Fruit fly (Drosophila melanogaster) whole organism, wandering third instar larva: ENCODE measurements around the gene Sqor.

Experiments
- Abd-B ChIP-seq: fragments of >200 bp; optimal IDR thresholded peaks from 2 replicates; lab custom pipeline; 2017; ENCODE audit warnings: missing biosample characterization, missing genetic modification characterization
- Hnf4 ChIP-seq: fragments of 200-800 bp; sonication (Bioruptor generic); optimal IDR thresholded peaks from 2 replicates; lab custom pipeline; 2016; ENCODE audit warnings: missing biosample characterization, mild to moderate bottlenecking, missing genetic modification characterization
- Jra ChIP-seq: sonication (Bioruptor generic); optimal IDR thresholded peaks from 2 replicates; lab custom pipeline; 2016; ENCODE audit warnings: missing biosample characterization, missing genetic modification characterization
- br ChIP-seq: fragments of 200-800 bp; sonication (Bioruptor generic); optimal IDR thresholded peaks from 2 replicates; lab custom pipeline; 2016; ENCODE audit warnings: missing biosample characterization, missing genetic modification characterization
- h ChIP-seq: fragments of 200-800 bp; sonication (Bioruptor generic); optimal IDR thresholded peaks from 3 replicates; lab custom pipeline; 2016; ENCODE audit warnings: missing biosample characterization, mild to moderate bottlenecking, missing genetic modification characterization
- psq ChIP-seq: fragments of 200-800 bp; sonication (Bioruptor generic); optimal IDR thresholded peaks from 3 replicates; lab custom pipeline; 2017; ENCODE audit warnings: missing biosample characterization, mild to moderate bottlenecking, missing genetic modification characterization, moderate library complexity

DNA sequence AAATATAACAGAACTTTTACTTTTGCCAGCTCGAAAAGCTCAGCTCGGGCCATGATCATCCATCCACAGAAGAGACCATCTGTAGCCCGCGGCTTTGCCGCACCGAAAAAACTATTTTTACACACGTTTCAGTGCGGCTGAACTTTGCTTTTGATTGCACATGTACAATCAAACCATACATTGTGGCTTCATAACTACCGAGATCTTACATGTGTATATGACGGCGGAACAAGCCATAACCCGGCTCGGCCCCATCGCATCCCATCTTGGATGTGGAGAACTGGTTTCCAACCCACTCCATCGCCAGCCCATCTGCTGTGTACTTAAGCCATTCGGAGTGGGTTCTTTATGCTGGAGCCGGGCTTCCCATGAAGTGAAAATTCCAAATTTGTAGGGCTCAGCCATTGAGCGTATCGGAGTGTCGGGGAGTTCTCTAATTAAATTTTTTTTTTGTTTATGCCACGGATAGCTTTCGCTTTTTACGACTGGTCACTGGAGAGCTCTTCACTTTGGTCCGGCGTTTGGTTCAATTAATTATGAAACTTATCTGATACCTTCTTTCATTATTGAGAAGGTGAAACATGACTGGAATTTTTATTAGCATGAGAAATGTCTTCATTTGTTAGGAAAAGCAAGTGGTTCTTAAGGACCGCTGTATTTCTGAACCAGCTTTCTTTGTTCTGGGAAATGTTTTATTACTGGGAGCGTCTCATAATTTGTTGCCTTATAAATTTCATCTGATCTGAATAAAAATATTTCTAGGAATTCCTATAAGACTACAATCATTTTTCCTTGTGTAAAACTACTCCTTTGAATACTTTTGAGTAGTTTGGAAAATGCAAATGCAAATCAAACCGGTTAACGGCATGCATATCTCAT is 31.2 kb downstream of the Sqor start:
- TF ChIP-seq Abd-B (GFP tag; lab: Kevin White, UChicago) = no peak
- TF ChIP-seq Jra (GFP tag; lab: Kevin White, UChicago) = no peak
- TF ChIP-seq psq (GFP tag; lab: Kevin White, UChicago) = no peak
- no peak for TF ChIP-seq br (GFP tag; lab: Kevin White, UChicago)
- TF ChIP-seq Hnf4 (GFP tag; lab: Kevin White, UChicago) = no peak
- TF ChIP-seq h (GFP tag; lab: Kevin White, UChicago) = no peak
